Fruit fly (Drosophila melanogaster): Measurements from ENCODE around the gene CG42464.

DNA sequence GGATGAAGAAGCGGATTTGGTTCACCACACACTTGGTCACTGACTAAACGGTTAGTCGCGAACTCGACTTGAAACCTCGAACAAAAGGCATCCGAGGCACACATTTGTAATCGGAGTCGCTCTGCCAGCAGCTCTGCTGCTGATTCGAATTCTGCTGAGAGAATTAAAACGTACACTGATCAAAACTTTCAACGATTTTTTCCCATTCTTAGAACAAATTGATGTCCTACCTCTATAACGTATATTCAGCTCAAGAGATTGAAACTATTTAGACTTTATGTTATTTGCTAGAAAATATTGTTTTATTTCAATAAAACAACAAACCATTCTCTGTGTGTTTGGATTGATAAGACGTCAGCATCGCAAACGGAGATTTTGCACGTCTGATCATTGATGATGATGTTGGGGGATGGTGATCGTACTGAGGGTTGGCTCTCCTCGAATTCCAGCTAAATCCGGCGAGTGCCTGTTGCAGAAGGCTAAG lies 6.2 kb downstream of the CG42464 start, which contains the start of gene CG31778:
- TF ChIP-seq Myc (optimal IDR thresholded peaks at IDR 0.05) = no peak
- TF ChIP-seq ttk (optimal IDR thresholded peaks at IDR 0.05) = no peak
- TF ChIP-seq psq (optimal IDR thresholded peaks at IDR 0.05) = no peak
- no peak for TF ChIP-seq insv (optimal IDR thresholded peaks at IDR 0.05)
- TF ChIP-seq h (optimal IDR thresholded peaks at IDR 0.05) = no peak
- no peak for TF ChIP-seq Sin3A (optimal IDR thresholded peaks at IDR 0.05)

All from Kc167 (cell line).